ENCODE assay signal across 4 fruit fly cellular contexts in genomic region chr2L:14619602-14620001, dm6.
TF ChIP-seq lines count a peak whose summit lies in the region.

No protein-coding gene starts in this region.

- TF ChIP-seq CTCF in whole organism, embryonic (GFP tag; optimal IDR thresholded peaks at IDR 0.05; lab: Kevin White, UChicago) = no peak

TF ChIP-seq in whole organism, embryonic, 481 proteins besides CTCF, POLR2A, EP300 and RAD21 (continues in another document):
- TF ChIP-seq ttk (GFP tag; IDR thresholded peaks at IDR 0.05; lab: Robert Waterston, UW) = peak; percentile 31; the same call in 1 of the 2 replicates
- TF ChIP-seq Pdp1 (GFP tag; optimal IDR thresholded peaks at IDR 0.05; lab: Kevin White, UChicago) = peak in 1 of 2 experiments; percentile 34
- TF ChIP-seq prd (optimal IDR thresholded peaks at IDR 0.05; lab: Kevin White, UChicago) = no peak
- TF ChIP-seq prd (GFP tag; IDR thresholded peaks at IDR 0.05; lab: Robert Waterston, UW) = peak; percentile 57; the same call in 2 of the 3 replicates
- peak; percentile 16 for TF ChIP-seq pnt (GFP tag; optimal IDR thresholded peaks at IDR 0.05; lab: Kevin White, UChicago)
- no peak for TF ChIP-seq fd3F (GFP tag; optimal IDR thresholded peaks at IDR 0.05; lab: Kevin White, UChicago)
- TF ChIP-seq pan (optimal IDR thresholded peaks at IDR 0.05; lab: Kevin White, UChicago) = no peak
- TF ChIP-seq pan (GFP tag; optimal IDR thresholded peaks at IDR 0.05 in 1 of 2, IDR thresholded peaks at IDR 0.05 in 1 of 2) = peak in 1 of 2 experiments; percentile 65
- peak; percentile 26 for TF ChIP-seq NfI (GFP tag; optimal IDR thresholded peaks at IDR 0.05; lab: Kevin White, UChicago)
- 0 out of 2 replicates have a peak, but pooled peaks have one; percentile 8 for TF ChIP-seq CG7372 (GFP tag; IDR thresholded peaks at IDR 0.05; lab: Robert Waterston, UW)
- no peak for TF ChIP-seq CG10543 (GFP tag; optimal IDR thresholded peaks at IDR 0.05; lab: Kevin White, UChicago)
- TF ChIP-seq Sox100B (GFP tag; optimal IDR thresholded peaks at IDR 0.05; lab: Kevin White, UChicago) = no peak
- peak in 1 of 2 experiments; percentile 47 for TF ChIP-seq Hr51 (GFP tag; optimal IDR thresholded peaks at IDR 0.05; lab: Kevin White, UChicago)
- TF ChIP-seq CG15269 (tag; optimal IDR thresholded peaks at IDR 0.05; lab: Kevin White, UChicago) = peak; percentile 50
- TF ChIP-seq CG9932 (GFP tag; IDR thresholded peaks at IDR 0.05; lab: Robert Waterston, UW) = peak; percentile 55
- peak; percentile 67; the same call in 2 of the 3 replicates for TF ChIP-seq dysf (GFP tag; IDR thresholded peaks at IDR 0.05; lab: Robert Waterston, UW)
- TF ChIP-seq jumu (GFP tag; optimal IDR thresholded peaks at IDR 0.05; lab: Kevin White, UChicago) = peak; percentile 31
- TF ChIP-seq CG17385 (GFP tag; optimal IDR thresholded peaks at IDR 0.05; lab: Kevin White, UChicago) = peak; percentile 5
- TF ChIP-seq Dip3 (GFP tag; optimal IDR thresholded peaks at IDR 0.05; lab: Kevin White, UChicago) = peak; percentile 26
- no peak for TF ChIP-seq CG14860 (GFP tag; IDR thresholded peaks at IDR 0.05; lab: Robert Waterston, UW; ENCODE audit: partially characterized antibody)
- peak; percentile 5 for TF ChIP-seq CG12104 (GFP tag; optimal IDR thresholded peaks at IDR 0.05; lab: Kevin White, UChicago)

TF ChIP-seq in whole organism, prepupa, 60 proteins besides CTCF, POLR2A, EP300 and RAD21 (continues in another document):
- TF ChIP-seq achi (GFP tag; optimal IDR thresholded peaks at IDR 0.05; lab: Kevin White, UChicago) = peak; percentile 49
- peak; percentile 45 for TF ChIP-seq CG10631 (GFP tag; optimal IDR thresholded peaks at IDR 0.05; lab: Kevin White, UChicago)
- peak; percentile 57 for TF ChIP-seq net (GFP tag; optimal IDR thresholded peaks at IDR 0.05; lab: Kevin White, UChicago)
- TF ChIP-seq dac (GFP tag; optimal IDR thresholded peaks at IDR 0.05; lab: Kevin White, UChicago) = peak; percentile 44
- peak; percentile 79 for TF ChIP-seq CG32006 (GFP tag; optimal IDR thresholded peaks at IDR 0.05; lab: Kevin White, UChicago)
- peak; percentile 85 for TF ChIP-seq CG6163 (GFP tag; IDR thresholded peaks at IDR 0.05; lab: Robert Waterston, UW)
- peak; percentile 90 for TF ChIP-seq Eip78C (GFP tag; lab: Kevin White, UChicago)
- TF ChIP-seq CG6854 (GFP tag; optimal IDR thresholded peaks at IDR 0.05; lab: Kevin White, UChicago) = no peak
- peak; percentile 67 for TF ChIP-seq Lpt (GFP tag; optimal IDR thresholded peaks at IDR 0.05; lab: Kevin White, UChicago)
- peak; percentile 8 for TF ChIP-seq CG6808 (GFP tag; optimal IDR thresholded peaks at IDR 0.05; lab: Kevin White, UChicago)
- TF ChIP-seq fd59A (GFP tag; optimal IDR thresholded peaks at IDR 0.05; lab: Kevin White, UChicago) = peak; percentile 24
- no peak for TF ChIP-seq Sox102F (GFP tag; optimal IDR thresholded peaks at IDR 0.05; lab: Kevin White, UChicago)
- TF ChIP-seq lz (GFP tag; optimal IDR thresholded peaks at IDR 0.05; lab: Kevin White, UChicago) = peak; percentile 15
- TF ChIP-seq spab (GFP tag; optimal IDR thresholded peaks at IDR 0.05; lab: Kevin White, UChicago) = peak; percentile 26
- peak; percentile 22 for TF ChIP-seq CG8319 (GFP tag; optimal IDR thresholded peaks at IDR 0.05; lab: Kevin White, UChicago)
- peak; percentile 68 for TF ChIP-seq CG11294 (GFP tag; IDR thresholded peaks at IDR 0.05; lab: Robert Waterston, UW)
- no peak for TF ChIP-seq Smox (GFP tag; optimal IDR thresholded peaks at IDR 0.05; lab: Kevin White, UChicago)
- peak; percentile 32 for TF ChIP-seq CG6792 (GFP tag; optimal IDR thresholded peaks at IDR 0.05; lab: Kevin White, UChicago)
- TF ChIP-seq CG4318 (GFP tag; optimal IDR thresholded peaks at IDR 0.05; lab: Kevin White, UChicago) = peak; percentile 7
- peak; percentile 23 for TF ChIP-seq topi (GFP tag; optimal IDR thresholded peaks at IDR 0.05; lab: Kevin White, UChicago)
- peak; percentile 16 for TF ChIP-seq CG11762 (GFP tag; optimal IDR thresholded peaks at IDR 0.05; lab: Kevin White, UChicago; ENCODE audit: insufficient read depth)
- TF ChIP-seq vri (GFP tag; optimal IDR thresholded peaks at IDR 0.05; lab: Kevin White, UChicago) = no peak
- TF ChIP-seq CG3032 (tag; optimal IDR thresholded peaks at IDR 0.05; lab: Kevin White, UChicago) = peak; percentile 24
- TF ChIP-seq CG10669 (GFP tag; optimal IDR thresholded peaks at IDR 0.05; lab: Kevin White, UChicago) = peak; percentile 46

TF ChIP-seq in whole organism, pupa, 21 proteins besides CTCF, POLR2A, EP300 and RAD21:
- peak; percentile 47 for TF ChIP-seq CG17806 (tag; optimal IDR thresholded peaks at IDR 0.05; lab: Kevin White, UChicago)
- TF ChIP-seq CG32121 (GFP tag; IDR thresholded peaks at IDR 0.05; lab: Robert Waterston, UW) = peak; percentile 86
- peak; percentile 90 for TF ChIP-seq CG4496 (GFP tag; IDR thresholded peaks at IDR 0.05; lab: Robert Waterston, UW)
- TF ChIP-seq gl (tag; optimal IDR thresholded peaks at IDR 0.05; lab: Kevin White, UChicago) = no peak
- TF ChIP-seq fd96Ca (GFP tag; IDR thresholded peaks at IDR 0.05; lab: Robert Waterston, UW) = peak; percentile 89
- no peak for TF ChIP-seq CG10348 (GFP tag; IDR thresholded peaks at IDR 0.05; lab: Robert Waterston, UW)
- TF ChIP-seq rn (GFP tag; IDR thresholded peaks at IDR 0.05; lab: Robert Waterston, UW) = peak; percentile 64; the same call in 1 of the 2 replicates
- TF ChIP-seq CG13204 (GFP tag; optimal IDR thresholded peaks at IDR 0.05; lab: Kevin White, UChicago) = no peak
- TF ChIP-seq CG8159 (tag; optimal IDR thresholded peaks at IDR 0.05; lab: Kevin White, UChicago) = peak; percentile 47
- peak; percentile 20 for TF ChIP-seq Pif1B (GFP tag; optimal IDR thresholded peaks at IDR 0.05; lab: Kevin White, UChicago)
- peak; percentile 15 for TF ChIP-seq EcR (GFP tag; optimal IDR thresholded peaks at IDR 0.05; lab: Kevin White, UChicago)
- TF ChIP-seq D1 (tag; optimal IDR thresholded peaks at IDR 0.05; lab: Kevin White, UChicago) = no peak
- TF ChIP-seq Pif1A (GFP tag; optimal IDR thresholded peaks at IDR 0.05; lab: Kevin White, UChicago) = peak; percentile 62
- TF ChIP-seq CG14655 (GFP tag; optimal IDR thresholded peaks at IDR 0.05; lab: Kevin White, UChicago) = peak; percentile 80
- peak; percentile 71 for TF ChIP-seq CG8301 (tag; optimal IDR thresholded peaks at IDR 0.05; lab: Kevin White, UChicago)
- TF ChIP-seq CG9948 (tag; optimal IDR thresholded peaks at IDR 0.05; lab: Kevin White, UChicago) = peak; percentile 40
- TF ChIP-seq Ets98B (GFP tag; IDR thresholded peaks at IDR 0.05; lab: Robert Waterston, UW) = peak; percentile 89
- TF ChIP-seq Snoo (tag; optimal IDR thresholded peaks at IDR 0.05; lab: Kevin White, UChicago) = no peak
- peak; percentile 18 for TF ChIP-seq CG34367 (tag; optimal IDR thresholded peaks at IDR 0.05; lab: Kevin White, UChicago)
- TF ChIP-seq CG12605 (GFP tag; IDR thresholded peaks at IDR 0.05; lab: Robert Waterston, UW) = peak; percentile 67
- peak; percentile 38 for TF ChIP-seq CG15710 (tag; optimal IDR thresholded peaks at IDR 0.05; lab: Kevin White, UChicago)

TF ChIP-seq in whole organism, wandering third instar larva, 38 proteins besides CTCF, POLR2A, EP300 and RAD21:
- TF ChIP-seq Dif (GFP tag; optimal IDR thresholded peaks at IDR 0.05; lab: Kevin White, UChicago; ENCODE audit: partially characterized antibody) (no peak), brk (GFP tag; optimal IDR thresholded peaks at IDR 0.05; lab: Kevin White, UChicago) (no peak), Sp1 (GFP tag; optimal IDR thresholded peaks at IDR 0.05; lab: Kevin White, UChicago) (no peak), N (GFP tag; optimal IDR thresholded peaks at IDR 0.05; lab: Kevin White, UChicago) (no peak), sv (GFP tag; optimal IDR thresholded peaks at IDR 0.05; lab: Kevin White, UChicago) (peak; percentile 9), foxo (GFP tag; optimal IDR thresholded peaks at IDR 0.05; lab: Kevin White, UChicago) (peak in 1 of 2 experiments; percentile 30), lola (GFP tag; optimal IDR thresholded peaks at IDR 0.05; lab: Kevin White, UChicago) (no peak), dl (GFP tag; optimal IDR thresholded peaks at IDR 0.05; lab: Kevin White, UChicago; ENCODE audit: insufficient read depth in 1 of 2, partially characterized antibody in 2 of 2) (no peak), Myc (optimal IDR thresholded peaks at IDR 0.05; lab: Kevin White, UChicago) (no peak), Jra (GFP tag; optimal IDR thresholded peaks at IDR 0.05; lab: Kevin White, UChicago) (no peak), Mio (GFP tag; optimal IDR thresholded peaks at IDR 0.05; lab: Kevin White, UChicago) (no peak), jim (GFP tag; optimal IDR thresholded peaks at IDR 0.05; lab: Kevin White, UChicago) (no peak), h (GFP tag; optimal IDR thresholded peaks at IDR 0.05; lab: Kevin White, UChicago) (no peak), Abd-B (GFP tag; optimal IDR thresholded peaks at IDR 0.05; lab: Kevin White, UChicago) (no peak), br (GFP tag; optimal IDR thresholded peaks at IDR 0.05; lab: Kevin White, UChicago) (no peak), ey (GFP tag; optimal IDR thresholded peaks at IDR 0.05; lab: Kevin White, UChicago) (peak; percentile 34), Hr78 (GFP tag; optimal IDR thresholded peaks at IDR 0.05; lab: Kevin White, UChicago) (no peak), OdsH (GFP tag; optimal IDR thresholded peaks at IDR 0.05; lab: Kevin White, UChicago) (peak; percentile 24), fru (GFP tag; optimal IDR thresholded peaks at IDR 0.05; lab: Kevin White, UChicago) (peak; percentile 3)

Comparison
In these comparisons a context has a peak if more than half of its experiments do, and no peak if none do; other contexts are left out.
1. Of the 7 proteins assayed by ChIP-seq in both whole organism, embryonic and whole organism, prepupa: peak only in whole organism, embryonic: Blimp-1 and Sox102F; only in whole organism, prepupa: Hr39 and Lpt; in both: Gug; in neither: 2.